Worm (Caenorhabditis elegans) whole organism, L1 larva: Measurements from ENCODE around the gene F46H5.7.

Experiments used
- aly-2 ChIP-seq: fragments of 150-350 bp; optimal IDR thresholded peaks from 2 replicates; lab custom pipeline; 2014; ENCODE audit warnings: missing biosample characterization, missing genetic modification characterization
- ceh-82 ChIP-seq, 3 experiments: fragments of 150-350 bp in 1 of 3; sonication (generic microtip) in 2 of 3; optimal IDR thresholded peaks; 2 replicates each; lab custom pipeline; 2014 to 2017; ENCODE audit warnings: missing biosample characterization in 3 of 3, missing genetic modification characterization in 3 of 3
- mdl-1 ChIP-seq, 2 experiments: fragments of 150-350 bp; optimal IDR thresholded peaks; 2 replicates each; lab custom pipeline; 2014 to 2017; ENCODE audit warnings: missing biosample characterization in 2 of 2, missing genetic modification characterization in 2 of 2, inconsistent platforms in 1 of 2
- sox-4 ChIP-seq: sonication (generic microtip); optimal IDR thresholded peaks from 2 replicates; lab custom pipeline; 2016; ENCODE audit warnings: missing genetic modification characterization, missing compliant biosample characterization
- sptf-1 ChIP-seq: fragments of 150-350 bp; optimal IDR thresholded peaks from 2 replicates; lab custom pipeline; 2014; ENCODE audit warnings: missing biosample characterization, missing genetic modification characterization
- unc-62 ChIP-seq: fragments of 150-350 bp; optimal IDR thresholded peaks from 2 replicates; lab custom pipeline; 2014; ENCODE audit warnings: missing biosample characterization, missing genetic modification reagents, missing genetic modification characterization

ce11 chrX:7260327-7261019, 17.7 kb upstream of the F46H5.7 start, which contains the start of gene lact-1:
- TF ChIP-seq sox-4 (tag; lab: Kevin White, UChicago): no peak
- TF ChIP-seq mdl-1 (tag; optimal IDR thresholded peaks at IDR 0.05; lab: Kevin White, UChicago): no peak
- no peak for TF ChIP-seq aly-2 (tag; lab: Kevin White, UChicago)
- TF ChIP-seq ceh-82 (tag; optimal IDR thresholded peaks at IDR 0.05; lab: Kevin White, UChicago): no peak
- no peak for TF ChIP-seq sptf-1 (tag; lab: Kevin White, UChicago)
- no peak for TF ChIP-seq unc-62 (GFP tag; lab: Kevin White, UChicago)
